Fruit fly (Drosophila melanogaster) whole organism, embryonic: ENCODE results near the gene Cp110.
"Not testable (repeated sequence)": the region's sequence is repeated elsewhere in the genome, so short reads cannot be mapped to it uniquely, and the experiment has no call there.

ENCODE experiments used
- CG17186 ChIP-seq: fragments of 200-800 bp; sonication (Bioruptor generic); optimal IDR thresholded peaks from 3 replicates; lab custom pipeline; 2017; ENCODE audit warnings: missing biosample characterization, missing genetic modification reagents, missing genetic modification characterization
- CG17361 ChIP-seq: fragments of 200-800 bp; sonication (Bioruptor generic); IDR thresholded peaks from 3 replicates; pipeline ENCODE4 v1.3.6; 2022; ENCODE audit warnings: missing biosample characterization, missing genetic modification characterization
- CG2712 ChIP-seq: fragments of 200-800 bp; optimal IDR thresholded peaks from 3 replicates; lab custom pipeline; 2019; ENCODE audit warnings: missing biosample characterization, mild to moderate bottlenecking, missing genetic modification characterization, moderate library complexity
- CG5245 ChIP-seq: fragments of 200-800 bp; sonication (Bioruptor generic); optimal IDR thresholded peaks from 3 replicates; lab custom pipeline; 2016; ENCODE audit warnings: missing biosample characterization, missing genetic modification characterization
- H15 ChIP-seq: fragments of 200-800 bp; sonication (Bioruptor generic); IDR thresholded peaks from 3 replicates; pipeline ENCODE4 v1.3.6; 2022; ENCODE audit warnings: missing biosample characterization, missing genetic modification characterization
- HLH4C ChIP-seq: fragments of 200-800 bp; sonication (Bioruptor generic); IDR thresholded peaks from 3 replicates; pipeline ENCODE4 v1.3.6; 2022; ENCODE audit warnings: missing biosample characterization, missing genetic modification characterization; ENCODE audit not compliant: partially characterized antibody
- Med ChIP-seq: fragments of 200-800 bp; sonication (Bioruptor generic); peaks from one replicate; lab custom pipeline; 2016; ENCODE audit warnings: missing biosample characterization, missing genetic modification characterization, mild to moderate bottlenecking, inconsistent platforms, moderate library complexity
- br ChIP-seq: fragments of >200 bp; optimal IDR thresholded peaks from 2 replicates; lab custom pipeline; 2017
- pnt ChIP-seq: fragments of 200-800 bp; sonication (Bioruptor generic); optimal IDR thresholded peaks from 3 replicates; lab custom pipeline; 2016; ENCODE audit warnings: missing biosample characterization, missing genetic modification characterization
- yki ChIP-seq: fragments of >200 bp; optimal IDR thresholded peaks from 3 replicates; lab custom pipeline; 2018

dm6 chrX:22432929-22433605, 48.8 kb upstream of the Cp110 start:
- TF ChIP-seq H15 (GFP tag; lab: Robert Waterston, UW); pnt (GFP tag; lab: Kevin White, UChicago); Med; CG17186 (GFP tag; lab: Kevin White, UChicago); CG2712 (tag; lab: Kevin White, UChicago); br; CG5245 (GFP tag; lab: Kevin White, UChicago); CG17361 (GFP tag; lab: Robert Waterston, UW); HLH4C: not testable (repeated sequence)
- peak; percentile 100 for TF ChIP-seq yki (lab: Kevin White, UChicago)
